Fruit fly (Drosophila melanogaster): ENCODE data around the gene CG11977.

DNA sequence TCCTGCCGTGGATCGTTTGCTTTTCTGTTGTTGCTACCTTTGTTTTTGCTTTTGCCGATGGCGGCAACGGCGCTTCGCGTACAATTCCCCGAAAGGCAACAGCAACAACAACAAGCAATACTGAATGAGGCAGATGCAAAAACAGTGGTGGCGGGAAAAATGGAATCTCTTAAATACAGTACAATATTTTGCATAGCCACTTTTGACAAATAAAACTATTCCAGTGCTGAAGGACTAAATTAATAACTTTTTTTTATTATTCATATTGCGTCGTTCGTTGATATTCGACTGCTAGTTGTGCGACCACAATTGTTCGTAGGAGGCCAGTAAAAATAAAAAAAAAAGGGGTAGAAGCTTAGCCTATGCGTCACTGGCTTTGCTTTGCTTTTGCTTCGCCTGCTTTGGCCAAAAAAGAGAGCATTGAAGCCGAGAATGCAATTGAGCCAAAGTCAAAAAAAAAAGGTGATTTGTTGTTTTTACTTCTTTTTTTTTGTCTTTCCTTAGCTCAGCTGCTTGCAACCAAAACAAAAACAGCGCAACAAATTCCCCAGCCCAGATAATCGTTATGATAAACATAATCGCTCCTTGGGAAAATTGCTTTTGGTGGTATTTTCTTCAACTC, 34.4 kb downstream of the CG11977 start:
- TF ChIP-seq EcR (GFP tag; optimal IDR thresholded peaks at IDR 0.05): no peak
- no peak for TF ChIP-seq usp (GFP tag; optimal IDR thresholded peaks at IDR 0.05)
